Fruit fly (Drosophila melanogaster) whole organism, embryonic: ENCODE measurements around the gene CG12017.

Source experiments
- Ada2b ChIP-seq: fragments of 200-800 bp; sonication (Bioruptor generic); IDR thresholded peaks from 2 replicates; pipeline ENCODE4 v1.3.6; 2022; ENCODE audit warnings: missing biosample characterization, missing genetic modification characterization
- Atf6 ChIP-seq: fragments of 200-800 bp; sonication (Bioruptor generic); IDR thresholded peaks from 2 replicates; pipeline ENCODE4 v1.3.6; 2022; ENCODE audit warnings: missing biosample characterization, missing genetic modification characterization
- CG10654 ChIP-seq: fragments of 200-800 bp; sonication (Bioruptor generic); optimal IDR thresholded peaks from 2 replicates; lab custom pipeline; 2016; ENCODE audit warnings: missing biosample characterization, missing genetic modification characterization
- CG11504 ChIP-seq: fragments of 200-800 bp; sonication (Bioruptor generic); optimal IDR thresholded peaks from 3 replicates; lab custom pipeline; 2019; ENCODE audit warnings: missing biosample characterization, mild to moderate bottlenecking, missing genetic modification characterization, moderate library complexity
- CG11695 ChIP-seq: fragments of 200-800 bp; sonication (Bioruptor generic); IDR thresholded peaks from 3 replicates; pipeline ENCODE4 v1.3.6; 2022; ENCODE audit warnings: missing biosample characterization, missing genetic modification characterization
- CG12391 ChIP-seq: fragments of 200-800 bp; sonication (Bioruptor generic); optimal IDR thresholded peaks from 3 replicates; lab custom pipeline; 2018; ENCODE audit warnings: missing biosample characterization, mild to moderate bottlenecking, missing genetic modification characterization, moderate library complexity
- CG12769 ChIP-seq: fragments of 200-800 bp; sonication (Bioruptor generic); optimal IDR thresholded peaks from 2 replicates; lab custom pipeline; 2019; ENCODE audit warnings: missing biosample characterization, mild to moderate bottlenecking, missing genetic modification characterization, moderate library complexity
- CG13424 ChIP-seq: fragments of 200-800 bp; sonication (Bioruptor generic); optimal IDR thresholded peaks from 2 replicates; lab custom pipeline; 2019; ENCODE audit warnings: missing biosample characterization, mild to moderate bottlenecking, missing genetic modification characterization, moderate library complexity
- CG14441 ChIP-seq: fragments of 200-800 bp; sonication (Bioruptor generic); IDR thresholded peaks from 2 replicates; pipeline ENCODE4 v1.3.6; 2022; ENCODE audit warnings: missing biosample characterization, missing genetic modification characterization
- CG15269 ChIP-seq: fragments of 200-800 bp; sonication (Bioruptor generic); optimal IDR thresholded peaks from 2 replicates; lab custom pipeline; 2018; ENCODE audit warnings: missing biosample characterization, mild to moderate bottlenecking, missing genetic modification characterization, moderate library complexity
- CG2120 ChIP-seq: fragments of 200-800 bp; sonication (Bioruptor generic); optimal IDR thresholded peaks from 3 replicates; lab custom pipeline; 2016; ENCODE audit warnings: missing biosample characterization, missing genetic modification characterization
- CG2202 ChIP-seq: fragments of 200-800 bp; sonication (Bioruptor generic); optimal IDR thresholded peaks from 2 replicates; lab custom pipeline; 2018; ENCODE audit warnings: missing biosample characterization, mild to moderate bottlenecking, missing genetic modification characterization
- CG3281 ChIP-seq: fragments of 200-800 bp; sonication (Bioruptor generic); optimal IDR thresholded peaks from 3 replicates; lab custom pipeline; 2017; ENCODE audit warnings: missing biosample characterization, mild to moderate bottlenecking, missing genetic modification characterization
- CG43689 ChIP-seq: fragments of 200-800 bp; sonication (Bioruptor generic); IDR thresholded peaks from 2 replicates; pipeline ENCODE4 v1.3.6; 2022; ENCODE audit warnings: missing biosample characterization, missing genetic modification characterization
- CG6854 ChIP-seq: fragments of 200-800 bp; sonication (Bioruptor generic); optimal IDR thresholded peaks from 3 replicates; lab custom pipeline; 2017; ENCODE audit warnings: missing biosample characterization, mild to moderate bottlenecking, missing genetic modification characterization
- CG7271 ChIP-seq: fragments of 200-800 bp; sonication (Bioruptor generic); optimal IDR thresholded peaks from 2 replicates; lab custom pipeline; 2018; ENCODE audit warnings: missing biosample characterization, mild to moderate bottlenecking, missing genetic modification characterization, moderate library complexity
- CG8388 ChIP-seq: fragments of 200-800 bp; sonication (Bioruptor generic); optimal IDR thresholded peaks from 2 replicates; lab custom pipeline; 2019; ENCODE audit warnings: missing biosample characterization, mild to moderate bottlenecking, missing genetic modification characterization, moderate library complexity
- D19B ChIP-seq: fragments of 200-800 bp; sonication (Bioruptor generic); optimal IDR thresholded peaks from 2 replicates; lab custom pipeline; 2017; ENCODE audit warnings: missing biosample characterization, mild to moderate bottlenecking, missing genetic modification characterization
- Dad ChIP-seq: fragments of 200-800 bp; sonication (Bioruptor generic); optimal IDR thresholded peaks from 3 replicates; lab custom pipeline; 2016; ENCODE audit warnings: missing biosample characterization, missing genetic modification characterization
- Dip3 ChIP-seq: fragments of 200-800 bp; sonication (Bioruptor generic); optimal IDR thresholded peaks from 3 replicates; lab custom pipeline; 2016; ENCODE audit warnings: missing biosample characterization, missing genetic modification characterization
- Drgx ChIP-seq: fragments of 200-800 bp; sonication (Bioruptor generic); IDR thresholded peaks from 2 replicates; pipeline ENCODE4 v1.3.6; 2022; ENCODE audit warnings: missing biosample characterization, missing genetic modification characterization
- Hr51 ChIP-seq, 2 experiments: fragments of 200-800 bp; sonication (Bioruptor generic); optimal IDR thresholded peaks; 2 replicates in 1 of 2; 3 replicates in 1 of 2; lab custom pipeline; 2016 to 2018; ENCODE audit warnings: missing biosample characterization in 2 of 2, missing genetic modification characterization in 2 of 2, mild to moderate bottlenecking in 1 of 2, moderate library complexity in 1 of 2
- MBD-R2 ChIP-seq: fragments of 200-800 bp; sonication (Bioruptor generic); IDR thresholded peaks from 2 replicates; pipeline ENCODE4 v1.3.6; 2022; ENCODE audit warnings: missing biosample characterization, missing genetic modification characterization
- Med ChIP-seq: fragments of 200-800 bp; sonication (Bioruptor generic); peaks from one replicate; lab custom pipeline; 2016; ENCODE audit warnings: missing biosample characterization, missing genetic modification characterization, mild to moderate bottlenecking, inconsistent platforms, moderate library complexity
- Pdp1 ChIP-seq, 2 experiments: fragments of 200-800 bp; sonication (Bioruptor generic); optimal IDR thresholded peaks; 3 replicates each; lab custom pipeline; 2016; ENCODE audit warnings: missing biosample characterization in 2 of 2, missing genetic modification characterization in 2 of 2, mild to moderate bottlenecking in 1 of 2, moderate library complexity in 1 of 2
- Ptx1 ChIP-seq: fragments of 200-800 bp; sonication (Bioruptor generic); IDR thresholded peaks from 2 replicates; pipeline ENCODE4 v1.3.6; 2022; ENCODE audit warnings: missing biosample characterization, missing genetic modification characterization
- Six4 ChIP-seq: fragments of 200-800 bp; sonication (Bioruptor generic); optimal IDR thresholded peaks from 2 replicates; lab custom pipeline; 2016; ENCODE audit warnings: missing biosample characterization, missing genetic modification characterization
- Usf ChIP-seq: fragments of 200-800 bp; sonication (Bioruptor generic); optimal IDR thresholded peaks from 2 replicates; lab custom pipeline; 2017; ENCODE audit warnings: missing genotype, missing biosample characterization, missing genetic modification characterization
- Vsx1 ChIP-seq: fragments of 200-800 bp; sonication (Bioruptor generic); optimal IDR thresholded peaks from 2 replicates; lab custom pipeline; 2017; ENCODE audit warnings: missing biosample characterization, mild to moderate bottlenecking, missing genetic modification characterization, missing genetic modification reagents
- bigmax ChIP-seq: fragments of 200-800 bp; sonication (Bioruptor generic); optimal IDR thresholded peaks from 2 replicates; lab custom pipeline; 2018; ENCODE audit warnings: missing biosample characterization, mild to moderate bottlenecking, missing genetic modification characterization
- chinmo ChIP-seq: fragments of 200-800 bp; sonication (Bioruptor generic); IDR thresholded peaks from 4 replicates; pipeline ENCODE4 v1.3.6; 2022; ENCODE audit warnings: missing biosample characterization, missing genetic modification characterization; ENCODE audit not compliant: partially characterized antibody
- crc ChIP-seq: fragments of 200-800 bp; sonication (Bioruptor generic); optimal IDR thresholded peaks from 2 replicates; lab custom pipeline; 2016; ENCODE audit warnings: missing biosample characterization, missing genetic modification characterization
- dmrt99B ChIP-seq: fragments of 200-800 bp; sonication (Bioruptor generic); optimal IDR thresholded peaks from 2 replicates; lab custom pipeline; 2018; ENCODE audit warnings: missing biosample characterization, mild to moderate bottlenecking, missing genetic modification characterization, moderate library complexity
- ems ChIP-seq: fragments of 200-800 bp; sonication (Bioruptor generic); optimal IDR thresholded peaks from 3 replicates; lab custom pipeline; 2016; ENCODE audit warnings: missing biosample characterization, missing genetic modification characterization
- fd96Cb ChIP-seq: fragments of 200-800 bp; sonication (Bioruptor generic); optimal IDR thresholded peaks from 2 replicates; lab custom pipeline; 2018; ENCODE audit warnings: missing biosample characterization, mild to moderate bottlenecking, missing genetic modification characterization, moderate library complexity
- grau ChIP-seq: fragments of 200-800 bp; optimal IDR thresholded peaks from 3 replicates; lab custom pipeline; 2019; ENCODE audit warnings: missing biosample characterization, mild to moderate bottlenecking, missing genetic modification characterization, moderate library complexity
- gsb ChIP-seq: fragments of 200-800 bp; sonication (Bioruptor generic); IDR thresholded peaks from 2 replicates; pipeline ENCODE4 v1.3.6; 2022; ENCODE audit warnings: missing biosample characterization, missing genetic modification characterization
- hkb ChIP-seq, 2 experiments: fragments of 200-800 bp in 1 of 2; fragments of >200 bp in 1 of 2; sonication (Bioruptor generic) in 1 of 2; IDR thresholded peaks in 1 of 2; optimal IDR thresholded peaks in 1 of 2; 2 replicates each; pipeline versions ENCODE4 v1.3.6 to Lab custom; 2017 to 2022; ENCODE audit warnings: missing biosample characterization in 1 of 2, missing genetic modification characterization in 1 of 2
- kah ChIP-seq: fragments of 200-800 bp; sonication (Bioruptor generic); optimal IDR thresholded peaks from 2 replicates; lab custom pipeline; 2018; ENCODE audit warnings: missing biosample characterization, mild to moderate bottlenecking, missing genetic modification characterization
- lab ChIP-seq: fragments of 200-800 bp; sonication (Bioruptor generic); optimal IDR thresholded peaks from 3 replicates; lab custom pipeline; 2017; ENCODE audit warnings: missing biosample characterization, missing genetic modification characterization, mild to moderate bottlenecking, moderate library complexity, missing genetic modification reagents
- mirr ChIP-seq: fragments of 200-800 bp; sonication (Bioruptor generic); optimal IDR thresholded peaks from 3 replicates; lab custom pipeline; 2018; ENCODE audit warnings: missing biosample characterization, mild to moderate bottlenecking, missing genetic modification characterization
- nau ChIP-seq: fragments of 200-800 bp; sonication (Bioruptor generic); optimal IDR thresholded peaks from 3 replicates; lab custom pipeline; 2017; ENCODE audit warnings: missing biosample characterization, mild to moderate bottlenecking, missing genetic modification characterization, missing genetic modification reagents
- sc ChIP-seq, 3 experiments: fragments of >200 bp in 2 of 3; fragments of 200-800 bp in 1 of 3; sonication (Bioruptor generic) in 1 of 3; optimal IDR thresholded peaks; 2 replicates in 2 of 3; 3 replicates in 1 of 3; lab custom pipeline; 2017; ENCODE audit warnings: mild to moderate bottlenecking in 1 of 3, missing biosample characterization in 1 of 3, missing genetic modification characterization in 1 of 3, missing genetic modification reagents in 1 of 3
- seq ChIP-seq: fragments of 200-800 bp; sonication (Bioruptor generic); IDR thresholded peaks from 2 replicates; pipeline ENCODE4 v1.3.6; 2022; ENCODE audit warnings: missing biosample characterization, missing genetic modification characterization
- shn ChIP-seq: fragments of 200-800 bp; sonication (Bioruptor generic); optimal IDR thresholded peaks from 3 replicates; lab custom pipeline; 2016; ENCODE audit warnings: missing biosample characterization, missing genetic modification characterization
- stc ChIP-seq: fragments of 200-800 bp; sonication (Bioruptor generic); IDR thresholded peaks from 2 replicates; pipeline ENCODE4 v1.3.6; 2022; ENCODE audit warnings: missing biosample characterization, missing genetic modification characterization
- tgo ChIP-seq: fragments of 200-800 bp; sonication (Bioruptor generic); IDR thresholded peaks from 3 replicates; pipeline ENCODE4 v1.3.6; 2022; ENCODE audit warnings: missing biosample characterization, missing genetic modification characterization
- tup ChIP-seq: fragments of 200-800 bp; sonication (Bioruptor generic); optimal IDR thresholded peaks from 2 replicates; lab custom pipeline; 2016; ENCODE audit warnings: missing biosample characterization, mild to moderate bottlenecking, missing genetic modification characterization, moderate library complexity

Gene CG12017

dm6 chr3L:3339695-3340226, 59.7 kb downstream of the CG12017 start:
- TF ChIP-seq dmrt99B (tag; lab: Kevin White, UChicago) (peak; percentile 0), Pdp1 (GFP tag; optimal IDR thresholded peaks at IDR 0.05; lab: Kevin White, UChicago) (peak in 1 of 2 experiments; percentile 56), Usf (GFP tag; lab: Kevin White, UChicago) (no peak), Hr51 (GFP tag; optimal IDR thresholded peaks at IDR 0.05; lab: Kevin White, UChicago) (peak in 1 of 2 experiments; percentile 35), CG3281 (GFP tag; lab: Kevin White, UChicago) (no peak), Ada2b (no peak), Dad (GFP tag; lab: Kevin White, UChicago) (no peak), Ptx1 (GFP tag; lab: Robert Waterston, UW) (0 out of 2 replicates have a peak, but pooled peaks have one; percentile 13), CG12769 (tag; lab: Kevin White, UChicago) (peak; percentile 15), Six4 (GFP tag; lab: Kevin White, UChicago) (no peak), nau (GFP tag; lab: Kevin White, UChicago) (no peak), CG11695 (GFP tag; lab: Robert Waterston, UW) (no peak), bigmax (no peak), tgo (GFP tag; lab: Robert Waterston, UW) (no peak; the same call in 2 of the 3 replicates), grau (tag; lab: Kevin White, UChicago) (peak; percentile 72), chinmo (0 out of 4 replicates have a peak, but pooled peaks have one; percentile 17), gsb (peak; percentile 32; the same call in 1 of the 2 replicates), CG12391 (peak; percentile 7), CG11504 (tag; lab: Kevin White, UChicago) (peak; percentile 19), Dip3 (GFP tag; lab: Kevin White, UChicago) (no peak), Med (GFP tag; lab: Kevin White, UChicago) (peak; percentile 58), sc (optimal IDR thresholded peaks at IDR 0.05; lab: Kevin White, UChicago) (no peak), sc (GFP tag; optimal IDR thresholded peaks at IDR 0.05; lab: Kevin White, UChicago) (no peak), mirr (no peak), D19B (GFP tag; lab: Kevin White, UChicago) (no peak), CG7271 (tag; lab: Kevin White, UChicago) (no peak), CG15269 (tag; lab: Kevin White, UChicago) (peak; percentile 45), CG6854 (GFP tag; lab: Kevin White, UChicago) (no peak), ems (no peak), Drgx (no peak), seq (GFP tag; lab: Robert Waterston, UW) (peak; percentile 54), shn (GFP tag; lab: Kevin White, UChicago) (no peak), stc (GFP tag; lab: Robert Waterston, UW) (0 out of 2 replicates have a peak, but pooled peaks have one; percentile 44), CG2120 (GFP tag; lab: Kevin White, UChicago) (peak; percentile 46), CG10654 (GFP tag; lab: Kevin White, UChicago) (no peak), CG2202 (tag; lab: Kevin White, UChicago) (no peak), CG43689 (GFP tag; lab: Robert Waterston, UW) (no peak), tup (GFP tag; lab: Kevin White, UChicago) (no peak), Atf6 (GFP tag; lab: Robert Waterston, UW) (peak; percentile 37; the same call in 1 of the 2 replicates), crc (GFP tag; lab: Kevin White, UChicago) (no peak), Vsx1 (GFP tag; lab: Kevin White, UChicago) (no peak), CG8388 (no peak), fd96Cb (tag; lab: Kevin White, UChicago) (no peak), hkb (optimal IDR thresholded peaks at IDR 0.05; lab: Kevin White, UChicago) (no peak), hkb (GFP tag; IDR thresholded peaks at IDR 0.05; lab: Robert Waterston, UW) (no peak), CG13424 (tag; lab: Kevin White, UChicago) (peak; percentile 25), MBD-R2 (no peak), kah (no peak), lab (GFP tag; lab: Kevin White, UChicago) (peak; percentile 37), CG14441 (GFP tag; lab: Robert Waterston, UW) (0 out of 2 replicates have a peak, but pooled peaks have one; percentile 22)
